Fruit fly (Drosophila melanogaster) whole organism, embryonic: ENCODE results near the gene Wwox.

ENCODE experiments used
- CG10462 ChIP-seq: fragments of 200-800 bp; sonication (Bioruptor generic); optimal IDR thresholded peaks from 2 replicates; lab custom pipeline; 2016; ENCODE audit warnings: missing biosample characterization, missing genetic modification characterization
- CG10565 ChIP-seq: fragments of 200-800 bp; sonication (Bioruptor generic); optimal IDR thresholded peaks from 3 replicates; lab custom pipeline; 2016; ENCODE audit warnings: missing biosample characterization, mild to moderate bottlenecking, missing genetic modification characterization
- CG11560 ChIP-seq: fragments of 200-800 bp; sonication (Bioruptor generic); IDR thresholded peaks from 3 replicates; pipeline ENCODE4 v1.3.6; 2022; ENCODE audit warnings: missing biosample characterization, missing genetic modification characterization
- CG11695 ChIP-seq: fragments of 200-800 bp; sonication (Bioruptor generic); IDR thresholded peaks from 3 replicates; pipeline ENCODE4 v1.3.6; 2022; ENCODE audit warnings: missing biosample characterization, missing genetic modification characterization
- CG13624 ChIP-seq: fragments of 200-800 bp; sonication (Bioruptor generic); optimal IDR thresholded peaks from 2 replicates; lab custom pipeline; 2016; ENCODE audit warnings: missing biosample characterization, missing genetic modification characterization
- CG13775 ChIP-seq: fragments of 200-800 bp; sonication (Bioruptor generic); optimal IDR thresholded peaks from 3 replicates; lab custom pipeline; 2017; ENCODE audit warnings: missing biosample characterization, mild to moderate bottlenecking, missing genetic modification characterization
- CG14014 ChIP-seq: fragments of 200-800 bp; sonication (Bioruptor generic); IDR thresholded peaks from 2 replicates; pipeline ENCODE4 v1.3.6; 2022; ENCODE audit warnings: missing biosample characterization, missing genetic modification characterization
- CG14441 ChIP-seq: fragments of 200-800 bp; sonication (Bioruptor generic); IDR thresholded peaks from 2 replicates; pipeline ENCODE4 v1.3.6; 2022; ENCODE audit warnings: missing biosample characterization, missing genetic modification characterization
- CG14710 ChIP-seq: fragments of 200-800 bp; sonication (Bioruptor generic); optimal IDR thresholded peaks from 3 replicates; lab custom pipeline; 2019; ENCODE audit warnings: missing biosample characterization, mild to moderate bottlenecking, missing genetic modification characterization, moderate library complexity
- CG14860 ChIP-seq: fragments of 200-800 bp; sonication (Bioruptor generic); IDR thresholded peaks from 3 replicates; pipeline ENCODE4 v1.3.6; 2022; ENCODE audit warnings: missing biosample characterization, missing genetic modification characterization; ENCODE audit not compliant: partially characterized antibody
- CG16863 ChIP-seq: fragments of 200-800 bp; sonication (Bioruptor generic); optimal IDR thresholded peaks from 3 replicates; lab custom pipeline; 2016; ENCODE audit warnings: missing biosample characterization, missing genetic modification characterization
- CG17568 ChIP-seq: fragments of 200-800 bp; sonication (Bioruptor generic); optimal IDR thresholded peaks from 2 replicates; lab custom pipeline; 2018; ENCODE audit warnings: missing biosample characterization, mild to moderate bottlenecking, missing genetic modification characterization, moderate library complexity
- CG17802 ChIP-seq: fragments of 200-800 bp; sonication (Bioruptor generic); optimal IDR thresholded peaks from 2 replicates; lab custom pipeline; 2018; ENCODE audit warnings: missing biosample characterization, mild to moderate bottlenecking, missing genetic modification characterization, moderate library complexity
- CG3407 ChIP-seq: fragments of 200-800 bp; sonication (Bioruptor generic); optimal IDR thresholded peaks from 2 replicates; lab custom pipeline; 2018; ENCODE audit warnings: missing biosample characterization, mild to moderate bottlenecking, missing genetic modification characterization
- CG34376 ChIP-seq: fragments of 200-800 bp; sonication (Bioruptor generic); optimal IDR thresholded peaks from 2 replicates; lab custom pipeline; 2018; ENCODE audit warnings: missing biosample characterization, mild to moderate bottlenecking, missing genetic modification characterization
- CG5180 ChIP-seq: fragments of 200-800 bp; sonication (Bioruptor generic); optimal IDR thresholded peaks from 3 replicates; lab custom pipeline; 2017; ENCODE audit warnings: missing biosample characterization, missing genetic modification characterization, mild to moderate bottlenecking, moderate library complexity, missing genetic modification reagents
- CG6689 ChIP-seq: fragments of 200-800 bp; sonication (Bioruptor generic); IDR thresholded peaks from 2 replicates; pipeline ENCODE4 v1.3.6; 2022; ENCODE audit warnings: missing biosample characterization, missing genetic modification characterization
- CG7372 ChIP-seq: fragments of 200-800 bp; sonication (Bioruptor generic); IDR thresholded peaks from 2 replicates; pipeline ENCODE4 v1.3.6; 2022; ENCODE audit warnings: missing biosample characterization, missing genetic modification characterization
- CG7839 ChIP-seq: fragments of 200-800 bp; sonication (Bioruptor generic); optimal IDR thresholded peaks from 3 replicates; lab custom pipeline; 2018; ENCODE audit warnings: missing biosample characterization, mild to moderate bottlenecking, missing genetic modification characterization, moderate library complexity
- CG7987 ChIP-seq: fragments of 200-800 bp; sonication (Bioruptor generic); optimal IDR thresholded peaks from 2 replicates; lab custom pipeline; 2018; ENCODE audit warnings: missing biosample characterization, mild to moderate bottlenecking, missing genetic modification characterization, moderate library complexity
- CG8944 ChIP-seq: fragments of 200-800 bp; sonication (Bioruptor generic); optimal IDR thresholded peaks from 3 replicates; lab custom pipeline; 2016; ENCODE audit warnings: missing biosample characterization, missing genetic modification characterization
- CG9727 ChIP-seq: fragments of 200-800 bp; sonication (Bioruptor generic); optimal IDR thresholded peaks from 3 replicates; lab custom pipeline; 2017; ENCODE audit warnings: missing biosample characterization, mild to moderate bottlenecking, missing genetic modification characterization
- CG9817 ChIP-seq: fragments of 200-800 bp; sonication (Bioruptor generic); optimal IDR thresholded peaks from 2 replicates; lab custom pipeline; 2018; ENCODE audit warnings: missing biosample characterization, mild to moderate bottlenecking, missing genetic modification characterization, moderate library complexity
- Chrac-16 ChIP-seq: fragments of 200-800 bp; sonication (Bioruptor generic); optimal IDR thresholded peaks from 3 replicates; lab custom pipeline; 2016; ENCODE audit warnings: missing biosample characterization, missing genetic modification characterization
- GATAe ChIP-seq: fragments of 200-800 bp; sonication (Bioruptor generic); conservative IDR thresholded peaks from 2 replicates; pipeline ENCODE4 v1.3.6; 2022; ENCODE audit warnings: missing biosample characterization, missing genetic modification characterization
- Hand ChIP-seq: fragments of 200-800 bp; sonication (Bioruptor generic); optimal IDR thresholded peaks from 2 replicates; lab custom pipeline; 2017; ENCODE audit warnings: mild to moderate bottlenecking, missing biosample characterization, missing genetic modification reagents, missing genetic modification characterization
- Lhr ChIP-seq: fragments of 200-800 bp; sonication (Bioruptor generic); optimal IDR thresholded peaks from 3 replicates; lab custom pipeline; 2017; ENCODE audit warnings: mild to moderate bottlenecking, missing biosample characterization, missing genetic modification reagents, missing genetic modification characterization
- Lim3 ChIP-seq: fragments of 200-800 bp; sonication (Bioruptor generic); IDR thresholded peaks from 2 replicates; pipeline ENCODE4 v1.3.6; 2022; ENCODE audit warnings: missing biosample characterization, missing genetic modification characterization
- MTF-1 ChIP-seq: fragments of 200-800 bp; sonication (Bioruptor generic); optimal IDR thresholded peaks from 2 replicates; lab custom pipeline; 2018; ENCODE audit warnings: missing biosample characterization, mild to moderate bottlenecking, missing genetic modification characterization, borderline replicate concordance
- Mad ChIP-seq: fragments of 200-800 bp; sonication (Bioruptor generic); optimal IDR thresholded peaks from 2 replicates; lab custom pipeline; 2016; ENCODE audit warnings: missing biosample characterization, missing genetic modification characterization
- NC2β ChIP-seq: fragments of 200-800 bp; sonication (Bioruptor generic); optimal IDR thresholded peaks from 2 replicates; lab custom pipeline; 2016; ENCODE audit warnings: missing biosample characterization, missing genetic modification characterization
- Rfx ChIP-seq: fragments of 200-800 bp; sonication (Bioruptor generic); IDR thresholded peaks from 2 replicates; pipeline ENCODE4 v1.3.6; 2022; ENCODE audit warnings: missing biosample characterization, missing genetic modification characterization
- Sox102F ChIP-seq: fragments of 200-800 bp; sonication (Bioruptor generic); optimal IDR thresholded peaks from 2 replicates; lab custom pipeline; 2018; ENCODE audit warnings: missing biosample characterization, mild to moderate bottlenecking, missing genetic modification characterization, moderate library complexity
- ase ChIP-seq: fragments of 200-800 bp; sonication (Bioruptor generic); IDR thresholded peaks from 3 replicates; pipeline ENCODE4 v1.3.6; 2022; ENCODE audit warnings: missing biosample characterization, missing genetic modification characterization
- az2 ChIP-seq: fragments of 200-800 bp; sonication (Bioruptor generic); optimal IDR thresholded peaks from 3 replicates; lab custom pipeline; 2016; ENCODE audit warnings: missing biosample characterization, missing genetic modification characterization
- bigmax ChIP-seq: fragments of 200-800 bp; sonication (Bioruptor generic); optimal IDR thresholded peaks from 2 replicates; lab custom pipeline; 2018; ENCODE audit warnings: missing biosample characterization, mild to moderate bottlenecking, missing genetic modification characterization
- bsh ChIP-seq, 2 experiments: fragments of 200-800 bp; sonication (Bioruptor generic); optimal IDR thresholded peaks; 2 replicates each; lab custom pipeline; 2017 to 2018; ENCODE audit warnings: mild to moderate bottlenecking in 2 of 2, missing biosample characterization in 2 of 2, missing genetic modification characterization in 2 of 2, moderate library complexity in 1 of 2
- emc ChIP-seq: fragments of 200-800 bp; sonication (Bioruptor generic); optimal IDR thresholded peaks from 2 replicates; lab custom pipeline; 2016; ENCODE audit warnings: missing biosample characterization, missing genetic modification characterization
- fd64A ChIP-seq: fragments of 200-800 bp; sonication (Bioruptor generic); optimal IDR thresholded peaks from 3 replicates; lab custom pipeline; 2018; ENCODE audit warnings: missing biosample characterization, mild to moderate bottlenecking, missing genetic modification characterization
- lilli ChIP-seq: fragments of 200-800 bp; sonication (Bioruptor generic); optimal IDR thresholded peaks from 3 replicates; lab custom pipeline; 2016; ENCODE audit warnings: missing biosample characterization, missing genetic modification characterization
- lov ChIP-seq, 2 experiments: fragments of 200-800 bp in 1 of 2; fragments of >200 bp in 1 of 2; sonication (Bioruptor generic) in 1 of 2; IDR thresholded peaks in 1 of 2; optimal IDR thresholded peaks in 1 of 2; 2 replicates in 1 of 2; 3 replicates in 1 of 2; pipeline versions ENCODE4 v1.3.6 to Lab custom; 2017 to 2022; ENCODE audit warnings: missing biosample characterization in 1 of 2, missing genetic modification characterization in 1 of 2
- nom ChIP-seq: fragments of 200-800 bp; sonication (Bioruptor generic); optimal IDR thresholded peaks from 2 replicates; lab custom pipeline; 2017; ENCODE audit warnings: missing biosample characterization, missing genetic modification characterization, mild to moderate bottlenecking, moderate library complexity, missing genetic modification reagents
- phol ChIP-seq: fragments of 200-800 bp; sonication (Bioruptor generic); optimal IDR thresholded peaks from 3 replicates; lab custom pipeline; 2018; ENCODE audit warnings: missing biosample characterization, mild to moderate bottlenecking, missing genetic modification characterization, moderate library complexity
- psq ChIP-seq: fragments of 200-800 bp; sonication (Bioruptor generic); optimal IDR thresholded peaks from 2 replicates; lab custom pipeline; 2017; ENCODE audit warnings: missing biosample characterization, missing genetic modification characterization
- sd ChIP-seq: fragments of 200-800 bp; sonication (Bioruptor generic); optimal IDR thresholded peaks from 3 replicates; lab custom pipeline; 2018; ENCODE audit warnings: missing biosample characterization, mild to moderate bottlenecking, missing genetic modification characterization, moderate library complexity
- twi ChIP-seq: fragments of 200-800 bp; optimal IDR thresholded peaks from 2 replicates; lab custom pipeline; 2019; ENCODE audit warnings: missing biosample characterization, mild to moderate bottlenecking, missing genetic modification characterization, moderate library complexity
- vvl ChIP-seq: fragments of 200-800 bp; sonication (Bioruptor generic); IDR thresholded peaks from 2 replicates; pipeline ENCODE4 v1.3.6; 2022; ENCODE audit warnings: missing biosample characterization, missing genetic modification characterization

Wwox gene

dm6 chr2L:8001694-8002627 lies 2.1 kb downstream of the Wwox start (continued):
- no peak for TF ChIP-seq lov (optimal IDR thresholded peaks at IDR 0.05; lab: Kevin White, UChicago)
- TF ChIP-seq lov (GFP tag; IDR thresholded peaks at IDR 0.05; lab: Robert Waterston, UW): 0 out of 3 replicates have a peak, but pooled peaks have one; percentile 59
- 0 out of 2 replicates have a peak, but pooled peaks have one; percentile 41 for TF ChIP-seq Lim3 (GFP tag; lab: Robert Waterston, UW)
- peak; percentile 88 for TF ChIP-seq CG13775 (GFP tag; lab: Kevin White, UChicago)
- peak; percentile 39 for TF ChIP-seq CG10565 (GFP tag; lab: Kevin White, UChicago)
- peak; percentile 70 for TF ChIP-seq GATAe (GFP tag; lab: Robert Waterston, UW)
- peak; percentile 77 for TF ChIP-seq CG11560 (tag; lab: Robert Waterston, UW)
- peak; percentile 84 for TF ChIP-seq CG34376 (GFP tag; lab: Kevin White, UChicago)
- TF ChIP-seq CG16863: peak; percentile 75
- peak; percentile 78 for TF ChIP-seq Rfx
- TF ChIP-seq NC2β: peak; percentile 80
- TF ChIP-seq CG17802 (tag; lab: Kevin White, UChicago): no peak
- peak; percentile 87 for TF ChIP-seq CG14710 (tag; lab: Kevin White, UChicago)
- peak; percentile 79 for TF ChIP-seq Hand (GFP tag; lab: Kevin White, UChicago)
- peak; percentile 79 for TF ChIP-seq CG9817 (tag; lab: Kevin White, UChicago)
- TF ChIP-seq CG17568 (GFP tag; lab: Kevin White, UChicago): peak; percentile 79
- TF ChIP-seq nom: peak; percentile 84
- TF ChIP-seq Sox102F (GFP tag; lab: Kevin White, UChicago): peak; percentile 80
- peak; percentile 68 for TF ChIP-seq sd (tag; lab: Kevin White, UChicago)
- peak; percentile 79 for TF ChIP-seq CG14441
- peak; percentile 85 for TF ChIP-seq CG6689 (GFP tag; lab: Robert Waterston, UW)
- TF ChIP-seq ase (GFP tag; lab: Robert Waterston, UW): peak; percentile 69; the same call in 2 of the 3 replicates
- peak; percentile 52 for TF ChIP-seq Lhr
- TF ChIP-seq CG5180 (GFP tag; lab: Kevin White, UChicago): peak; percentile 82
- peak; percentile 90 for TF ChIP-seq phol (tag; lab: Kevin White, UChicago)
- TF ChIP-seq CG7987 (GFP tag; lab: Kevin White, UChicago): peak; percentile 17
- TF ChIP-seq CG11695: peak; percentile 93
- peak; percentile 84 for TF ChIP-seq az2
- TF ChIP-seq Mad (GFP tag; lab: Kevin White, UChicago): peak; percentile 56
- TF ChIP-seq fd64A (GFP tag; lab: Kevin White, UChicago): peak; percentile 37
- TF ChIP-seq CG14860: no peak
- peak; percentile 86 for TF ChIP-seq CG13624 (GFP tag; lab: Kevin White, UChicago)
- TF ChIP-seq emc (GFP tag; lab: Kevin White, UChicago): peak; percentile 55
- TF ChIP-seq lilli (GFP tag; lab: Kevin White, UChicago): peak; percentile 88
- peak; percentile 52 for TF ChIP-seq psq
- peak; percentile 70 for TF ChIP-seq twi (tag; lab: Kevin White, UChicago)
- peak; percentile 86 for TF ChIP-seq CG7372 (GFP tag; lab: Robert Waterston, UW)
- peak; percentile 93 for TF ChIP-seq CG9727 (GFP tag; lab: Kevin White, UChicago)
- no peak for TF ChIP-seq MTF-1 (GFP tag; lab: Kevin White, UChicago)
- TF ChIP-seq Chrac-16 (GFP tag; lab: Kevin White, UChicago): peak; percentile 82
- peak; percentile 82 for TF ChIP-seq CG10462 (GFP tag; lab: Kevin White, UChicago)
- TF ChIP-seq CG14014 (GFP tag; lab: Robert Waterston, UW): peak; percentile 78
- TF ChIP-seq CG7839 (tag; lab: Kevin White, UChicago): peak; percentile 92
- TF ChIP-seq CG3407: peak; percentile 71
- no peak for TF ChIP-seq bigmax (GFP tag; lab: Kevin White, UChicago)
- TF ChIP-seq vvl (GFP tag; lab: Robert Waterston, UW): peak; percentile 89
- TF ChIP-seq bsh (GFP tag; optimal IDR thresholded peaks at IDR 0.05; lab: Kevin White, UChicago): peak; percentile 82 to 84
- peak; percentile 73 for TF ChIP-seq CG8944 (GFP tag; lab: Kevin White, UChicago)
